Fruit fly (Drosophila melanogaster) whole organism, embryonic: Measurements from ENCODE around the gene Tmtc4.

Source experiments
- Abd-B ChIP-seq: fragments of 200-800 bp; sonication (Bioruptor generic); optimal IDR thresholded peaks from 2 replicates; lab custom pipeline; 2018; ENCODE audit warnings: missing biosample characterization, mild to moderate bottlenecking, missing genetic modification characterization, moderate library complexity
- Blimp-1 ChIP-seq: fragments of 200-800 bp; sonication (Bioruptor generic); optimal IDR thresholded peaks from 3 replicates; lab custom pipeline; 2018; ENCODE audit warnings: missing biosample characterization, missing genetic modification characterization, mild to moderate bottlenecking, moderate library complexity, missing genetic modification reagents
- CG10321 ChIP-seq: fragments of 200-800 bp; sonication (Bioruptor generic); IDR thresholded peaks from 2 replicates; pipeline ENCODE4 v1.3.6; 2022; ENCODE audit warnings: missing biosample characterization, missing genetic modification characterization
- CG10462 ChIP-seq: fragments of 200-800 bp; sonication (Bioruptor generic); optimal IDR thresholded peaks from 2 replicates; lab custom pipeline; 2016; ENCODE audit warnings: missing biosample characterization, missing genetic modification characterization
- CG11085 ChIP-seq: fragments of 200-800 bp; sonication (Bioruptor generic); IDR thresholded peaks from 2 replicates; pipeline ENCODE4 v1.3.6; 2022; ENCODE audit warnings: missing biosample characterization, missing genetic modification characterization
- CG12104 ChIP-seq: fragments of 200-800 bp; sonication (Bioruptor generic); optimal IDR thresholded peaks from 3 replicates; lab custom pipeline; 2016; ENCODE audit warnings: missing biosample characterization, missing genetic modification characterization
- CG13624 ChIP-seq: fragments of 200-800 bp; sonication (Bioruptor generic); optimal IDR thresholded peaks from 2 replicates; lab custom pipeline; 2016; ENCODE audit warnings: missing biosample characterization, missing genetic modification characterization
- CG1832 ChIP-seq: fragments of 200-800 bp; sonication (Bioruptor generic); optimal IDR thresholded peaks from 2 replicates; lab custom pipeline; 2017; ENCODE audit warnings: missing biosample characterization, mild to moderate bottlenecking, missing genetic modification characterization, inconsistent platforms
- CG18764 ChIP-seq: fragments of 200-800 bp; sonication (Bioruptor generic); optimal IDR thresholded peaks from 3 replicates; lab custom pipeline; 2016; ENCODE audit warnings: missing biosample characterization, missing genetic modification characterization
- CG3726 ChIP-seq: fragments of 200-800 bp; sonication (Bioruptor generic); IDR thresholded peaks from 3 replicates; pipeline ENCODE4, ENCODE4 v1.3.6; 2022; ENCODE audit warnings: missing biosample characterization, missing genetic modification characterization
- CG5180 ChIP-seq: fragments of 200-800 bp; sonication (Bioruptor generic); optimal IDR thresholded peaks from 3 replicates; lab custom pipeline; 2017; ENCODE audit warnings: missing biosample characterization, missing genetic modification characterization, mild to moderate bottlenecking, moderate library complexity, missing genetic modification reagents
- CG6791 ChIP-seq: fragments of 200-800 bp; sonication (Bioruptor generic); IDR thresholded peaks from 3 replicates; pipeline ENCODE4 v1.3.6; 2022; ENCODE audit warnings: missing biosample characterization, missing genetic modification characterization; ENCODE audit not compliant: partially characterized antibody
- CG8478 ChIP-seq: fragments of >200 bp; optimal IDR thresholded peaks from 2 replicates; lab custom pipeline; 2018
- CG9797 ChIP-seq: fragments of 200-800 bp; sonication (Bioruptor generic); optimal IDR thresholded peaks from 3 replicates; lab custom pipeline; 2018; ENCODE audit warnings: missing biosample characterization, mild to moderate bottlenecking, missing genetic modification characterization
- Hr78 ChIP-seq, 2 experiments: fragments of 200-800 bp in 1 of 2; fragments of >200 bp in 1 of 2; sonication (Bioruptor generic) in 1 of 2; optimal IDR thresholded peaks; 2 replicates each; lab custom pipeline; 2017 to 2019; ENCODE audit warnings: missing biosample characterization in 2 of 2, missing genetic modification characterization in 2 of 2, mild to moderate bottlenecking in 1 of 2, moderate library complexity in 1 of 2
- Meics ChIP-seq: fragments of 200-800 bp; sonication (Bioruptor generic); optimal IDR thresholded peaks from 2 replicates; lab custom pipeline; 2017; ENCODE audit warnings: missing biosample characterization, mild to moderate bottlenecking, missing genetic modification characterization
- Myb ChIP-seq: fragments of 200-800 bp; sonication (Bioruptor generic); optimal IDR thresholded peaks from 2 replicates; lab custom pipeline; 2016; ENCODE audit warnings: missing biosample characterization, missing genetic modification characterization
- Scr ChIP-seq: fragments of 200-800 bp; sonication (Bioruptor generic); IDR thresholded peaks from 2 replicates; pipeline ENCODE4 v1.3.6; 2022; ENCODE audit warnings: missing biosample characterization, missing genetic modification characterization; ENCODE audit not compliant: partially characterized antibody
- Sin3A ChIP-seq: fragments of >200 bp; optimal IDR thresholded peaks from 2 replicates; lab custom pipeline; 2018
- Trl ChIP-seq, 3 experiments: fragments of >200 bp in 2 of 3; fragments of 200-800 bp in 1 of 3; sonication (Bioruptor generic) in 1 of 3; optimal IDR thresholded peaks; 2 replicates in 1 of 3; 3 replicates in 2 of 3; lab custom pipeline; 2016 to 2017; ENCODE audit warnings: missing biosample characterization in 1 of 3, missing genetic modification characterization in 1 of 3
- ab ChIP-seq: fragments of 200-800 bp; sonication (Bioruptor generic); optimal IDR thresholded peaks from 2 replicates; lab custom pipeline; 2016; ENCODE audit warnings: missing biosample characterization, missing genetic modification characterization
- aop ChIP-seq: fragments of 200-800 bp; sonication (Bioruptor generic); IDR thresholded peaks from 2 replicates; pipeline ENCODE4 v1.3.6; 2022; ENCODE audit warnings: missing biosample characterization, missing genetic modification characterization
- ap ChIP-seq: fragments of 200-800 bp; sonication (Bioruptor generic); IDR thresholded peaks from 2 replicates; pipeline ENCODE4 v1.3.6; 2022; ENCODE audit warnings: missing biosample characterization, missing genetic modification characterization
- az2 ChIP-seq: fragments of 200-800 bp; sonication (Bioruptor generic); optimal IDR thresholded peaks from 3 replicates; lab custom pipeline; 2016; ENCODE audit warnings: missing biosample characterization, missing genetic modification characterization
- cas ChIP-seq: fragments of 200-800 bp; sonication (Bioruptor generic); IDR thresholded peaks from 2 replicates; pipeline ENCODE4 v1.3.6; 2022; ENCODE audit warnings: missing biosample characterization, missing genetic modification characterization
- chinmo ChIP-seq: fragments of 200-800 bp; sonication (Bioruptor generic); IDR thresholded peaks from 4 replicates; pipeline ENCODE4 v1.3.6; 2022; ENCODE audit warnings: missing biosample characterization, missing genetic modification characterization; ENCODE audit not compliant: partially characterized antibody
- ewg ChIP-seq: fragments of 200-800 bp; sonication (Bioruptor generic); optimal IDR thresholded peaks from 3 replicates; lab custom pipeline; 2017; ENCODE audit warnings: mild to moderate bottlenecking, missing biosample characterization, missing genetic modification reagents, missing genetic modification characterization
- fu2 ChIP-seq: fragments of 200-800 bp; sonication (Bioruptor generic); optimal IDR thresholded peaks from 2 replicates; lab custom pipeline; 2016; ENCODE audit warnings: missing biosample characterization, missing genetic modification characterization
- gem ChIP-seq: fragments of 200-800 bp; sonication (Bioruptor generic); optimal IDR thresholded peaks from 2 replicates; lab custom pipeline; 2019; ENCODE audit warnings: missing biosample characterization, mild to moderate bottlenecking, missing genetic modification characterization, moderate library complexity
- kni ChIP-seq: fragments of 200-800 bp; sonication (Bioruptor generic); optimal IDR thresholded peaks from 3 replicates; lab custom pipeline; 2017; ENCODE audit warnings: mild to moderate bottlenecking, missing biosample characterization, missing genetic modification reagents, missing genetic modification characterization
- pfk ChIP-seq: fragments of 200-800 bp; sonication (Bioruptor generic); optimal IDR thresholded peaks from 2 replicates; lab custom pipeline; 2018; ENCODE audit warnings: missing biosample characterization, mild to moderate bottlenecking, missing genetic modification characterization, moderate library complexity
- scrt ChIP-seq: fragments of 200-800 bp; sonication (Bioruptor generic); optimal IDR thresholded peaks from 2 replicates; lab custom pipeline; 2018; ENCODE audit warnings: missing biosample characterization, mild to moderate bottlenecking, missing genetic modification characterization, moderate library complexity
- sens ChIP-seq: fragments of 200-800 bp; sonication (Bioruptor generic); peaks from one replicate; lab custom pipeline; 2016; ENCODE audit warnings: missing biosample characterization, missing genetic modification characterization
- sim ChIP-seq: fragments of 200-800 bp; sonication (Bioruptor generic); IDR thresholded peaks from 2 replicates; pipeline ENCODE4 v1.3.6; 2022; ENCODE audit warnings: missing biosample characterization, missing genetic modification characterization
- stc ChIP-seq: fragments of 200-800 bp; sonication (Bioruptor generic); IDR thresholded peaks from 2 replicates; pipeline ENCODE4 v1.3.6; 2022; ENCODE audit warnings: missing biosample characterization, missing genetic modification characterization
- stwl ChIP-seq: fragments of 200-800 bp; sonication (Bioruptor generic); optimal IDR thresholded peaks from 3 replicates; lab custom pipeline; 2018; ENCODE audit warnings: missing biosample characterization, mild to moderate bottlenecking, missing genetic modification characterization, moderate library complexity
- twi ChIP-seq: fragments of 200-800 bp; optimal IDR thresholded peaks from 2 replicates; lab custom pipeline; 2019; ENCODE audit warnings: missing biosample characterization, mild to moderate bottlenecking, missing genetic modification characterization, moderate library complexity
- unc-4 ChIP-seq: fragments of 200-800 bp; sonication (Bioruptor generic); IDR thresholded peaks from 2 replicates; pipeline ENCODE4 v1.3.6; 2022; ENCODE audit warnings: missing biosample characterization, missing genetic modification characterization; ENCODE audit not compliant: partially characterized antibody
- wdn ChIP-seq: fragments of 200-800 bp; sonication (Bioruptor generic); IDR thresholded peaks from 2 replicates; pipeline ENCODE4 v1.3.6; 2022; ENCODE audit warnings: missing biosample characterization, missing genetic modification characterization
- z ChIP-seq: fragments of 200-800 bp; sonication (Bioruptor generic); IDR thresholded peaks from 3 replicates; pipeline ENCODE4 v1.3.6; 2022; ENCODE audit warnings: missing biosample characterization, missing genetic modification characterization
- zfh1 ChIP-seq: fragments of 200-800 bp; sonication (Bioruptor generic); IDR thresholded peaks from 3 replicates; pipeline ENCODE4 v1.3.6; 2022; ENCODE audit warnings: missing biosample characterization, missing genetic modification characterization

Gene Tmtc4

dm6 chr3R:15379071-15379470 lies 28.0 kb downstream of the Tmtc4 start (continued):
- 0 out of 4 replicates have a peak, but pooled peaks have one; percentile 58 for TF ChIP-seq chinmo (GFP tag; lab: Robert Waterston, UW)
- TF ChIP-seq stc (GFP tag; lab: Robert Waterston, UW), result no peak
- no peak for TF ChIP-seq Blimp-1 (GFP tag; lab: Kevin White, UChicago)
- no peak for TF ChIP-seq aop (GFP tag; lab: Robert Waterston, UW)
- TF ChIP-seq CG5180 (GFP tag; lab: Kevin White, UChicago), result peak; percentile 17
- peak; percentile 65 to 79 for TF ChIP-seq Trl (optimal IDR thresholded peaks at IDR 0.05; lab: Kevin White, UChicago)
- TF ChIP-seq Trl (GFP tag; optimal IDR thresholded peaks at IDR 0.05; lab: Kevin White, UChicago), result no peak
- peak; percentile 90 for TF ChIP-seq CG8478 (lab: Kevin White, UChicago)
- TF ChIP-seq Abd-B (GFP tag; lab: Kevin White, UChicago), result no peak
- no peak for TF ChIP-seq CG18764
- peak; percentile 52 for TF ChIP-seq sens (GFP tag; lab: Kevin White, UChicago)
- TF ChIP-seq Meics (GFP tag; lab: Kevin White, UChicago), result no peak
- TF ChIP-seq CG6791 (GFP tag; lab: Robert Waterston, UW), result peak; percentile 46; the same call in 1 of the 3 replicates
- TF ChIP-seq CG10321 (GFP tag; lab: Robert Waterston, UW), result peak; percentile 91
- TF ChIP-seq CG1832 (GFP tag; lab: Kevin White, UChicago), result peak; percentile 69
- TF ChIP-seq ab (GFP tag; lab: Kevin White, UChicago), result no peak
- no peak for TF ChIP-seq zfh1 (GFP tag; lab: Robert Waterston, UW)
- peak; percentile 93 for TF ChIP-seq ewg
- TF ChIP-seq cas (GFP tag; lab: Robert Waterston, UW), result 0 out of 2 replicates have a peak, but pooled peaks have one; percentile 25
- no peak for TF ChIP-seq CG13624
- TF ChIP-seq Scr (GFP tag; lab: Robert Waterston, UW), result no peak
- no peak for TF ChIP-seq gem (tag; lab: Kevin White, UChicago)
- no peak for TF ChIP-seq sim (GFP tag; lab: Robert Waterston, UW)
- no peak for TF ChIP-seq Hr78 (GFP tag; optimal IDR thresholded peaks at IDR 0.05; lab: Kevin White, UChicago)
- no peak for TF ChIP-seq twi
- peak; percentile 50; the same call in 1 of the 3 replicates for TF ChIP-seq z (GFP tag; lab: Robert Waterston, UW)
- no peak for TF ChIP-seq wdn (GFP tag; lab: Robert Waterston, UW)
- TF ChIP-seq stwl (tag; lab: Kevin White, UChicago), result peak; percentile 48

- TF ChIP-seq scrt (GFP tag; lab: Kevin White, UChicago), result no peak
- no peak for TF ChIP-seq CG10462 (GFP tag; lab: Kevin White, UChicago)
- no peak for TF ChIP-seq az2 (GFP tag; lab: Kevin White, UChicago)
- no peak for TF ChIP-seq unc-4 (GFP tag; lab: Robert Waterston, UW)
- no peak for TF ChIP-seq ap (GFP tag; lab: Robert Waterston, UW)
- no peak for TF ChIP-seq CG9797
- TF ChIP-seq pfk (GFP tag; lab: Kevin White, UChicago), result no peak
- TF ChIP-seq CG11085 (GFP tag; lab: Robert Waterston, UW), result no peak
- TF ChIP-seq Sin3A, result no peak
- no peak for TF ChIP-seq fu2
- no peak for TF ChIP-seq CG3726 (GFP tag; lab: Robert Waterston, UW)
- no peak for TF ChIP-seq Myb (GFP tag; lab: Kevin White, UChicago)
- no peak for TF ChIP-seq CG12104 (GFP tag; lab: Kevin White, UChicago)
- TF ChIP-seq kni, result no peak
- TF ChIP-seq, all 482 proteins: peak for 0
Measured at dm6 chr3R:15382851-15383250, 31.8 kb downstream of the Tmtc4 start, which contains the start of gene h-cup. Gene h-cup (minus strand): TSS chr3R:15382951.
